Fruit fly (Drosophila melanogaster): ENCODE results near the gene CG1394.

CG1394 gene

dm6 chrX:11144575-11144974 lies 25.9 kb downstream of the CG1394 start (continued):
- no peak for TF ChIP-seq btn (GFP tag; optimal IDR thresholded peaks at IDR 0.05)
- no peak for TF ChIP-seq bsh (GFP tag; optimal IDR thresholded peaks at IDR 0.05)
- TF ChIP-seq ems (GFP tag; optimal IDR thresholded peaks at IDR 0.05): no peak
- TF ChIP-seq her (GFP tag; optimal IDR thresholded peaks at IDR 0.05): no peak
- TF ChIP-seq cwo (GFP tag; optimal IDR thresholded peaks at IDR 0.05): no peak
- TF ChIP-seq CG4617 (GFP tag; optimal IDR thresholded peaks at IDR 0.05; ENCODE audit: borderline replicate concordance): no peak
- TF ChIP-seq CG13775 (GFP tag; optimal IDR thresholded peaks at IDR 0.05): no peak
- no peak for TF ChIP-seq CG7372 (GFP tag; IDR thresholded peaks at IDR 0.05)
- no peak for TF ChIP-seq Fer3 (tag; optimal IDR thresholded peaks at IDR 0.05)
- TF ChIP-seq CG3847 (GFP tag; IDR thresholded peaks at IDR 0.05): no peak
- TF ChIP-seq HLH4C (GFP tag; IDR thresholded peaks at IDR 0.05; ENCODE audit: partially characterized antibody): no peak
- no peak for TF ChIP-seq otp (GFP tag; IDR thresholded peaks at IDR 0.05)
- TF ChIP-seq zf30C (GFP tag; optimal IDR thresholded peaks at IDR 0.05): no peak
- TF ChIP-seq zen2 (GFP tag; IDR thresholded peaks at IDR 0.05; ENCODE audit: partially characterized antibody): no peak
- TF ChIP-seq vnd (GFP tag; IDR thresholded peaks at IDR 0.05; ENCODE audit: partially characterized antibody): 0 out of 3 replicates have a peak, but pooled peaks have one; percentile 16

- TF ChIP-seq ash1 (GFP tag; optimal IDR thresholded peaks at IDR 0.05): no peak
- TF ChIP-seq bbx (GFP tag; IDR thresholded peaks at IDR 0.05; ENCODE audit: partially characterized antibody): no peak
- TF ChIP-seq jing (GFP tag; optimal IDR thresholded peaks at IDR 0.05): no peak
- TF ChIP-seq z (GFP tag; IDR thresholded peaks at IDR 0.05): 0 out of 3 replicates have a peak, but pooled peaks have one; percentile 25
Measured at dm6 chrX:11143820-11144219, 26.7 kb downstream of the CG1394 start, which contains the start of gene CG15201. Gene CG15201, plus strand, starts transcription at chrX:11144120.

DNA sequence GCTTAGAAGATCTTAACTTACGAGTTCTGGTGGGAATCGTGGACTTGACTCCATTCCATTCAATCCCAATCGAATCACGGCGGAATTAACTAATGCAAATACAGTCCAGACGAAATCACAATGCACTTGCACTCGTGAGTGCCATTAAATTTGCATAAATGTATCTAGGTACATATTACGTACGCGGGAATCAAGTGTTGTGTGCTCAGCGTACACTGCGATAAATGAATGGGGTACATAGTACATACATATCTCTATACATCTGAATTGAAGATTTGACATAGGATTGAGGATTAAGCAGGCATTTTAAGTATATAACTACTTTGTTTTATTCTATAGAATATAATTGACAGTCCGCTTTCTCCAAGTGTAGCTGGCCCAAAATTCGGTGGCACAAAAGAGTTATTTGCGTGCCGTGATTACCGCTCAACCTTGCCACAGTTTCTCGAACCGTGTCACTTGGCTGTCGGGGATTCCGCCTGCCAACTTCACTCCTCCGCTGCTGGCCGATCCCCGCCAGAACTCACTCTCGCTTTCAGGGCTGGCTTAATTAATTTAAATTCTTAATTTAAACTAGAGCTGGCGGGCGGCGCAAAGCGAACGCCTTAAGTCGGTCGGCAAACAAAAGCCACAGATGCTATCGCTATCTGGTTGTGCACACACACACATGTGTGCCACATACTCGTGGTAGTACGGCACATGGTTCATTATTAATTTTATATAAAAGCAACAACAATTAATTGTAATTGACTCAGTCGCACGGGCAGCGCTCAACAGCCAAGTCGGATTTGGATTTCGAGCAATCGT lies 28.5 kb downstream of the CG1394 start, which contains the start of the genes CG15199 and CG15202:
TSS of gene CG15199 (minus strand) at position 51 of the 807 bp plus-strand sequence.
TSS of gene CG15202 (plus strand) at position 757 of the 807 bp plus-strand sequence.
- TF ChIP-seq CG7357 (GFP tag; IDR thresholded peaks at IDR 0.05) (no peak), CG3838 (GFP tag; optimal IDR thresholded peaks at IDR 0.05) (no peak), HLH3B (GFP tag; IDR thresholded peaks at IDR 0.05) (no peak), CG7839 (tag; optimal IDR thresholded peaks at IDR 0.05) (peak; percentile 46), CG9876 (GFP tag; optimal IDR thresholded peaks at IDR 0.05) (no peak), dimm (GFP tag; IDR thresholded peaks at IDR 0.05) (no peak), CG4424 (GFP tag; optimal IDR thresholded peaks at IDR 0.05) (no peak), maf-S (GFP tag; optimal IDR thresholded peaks at IDR 0.05) (no peak), danr (GFP tag; IDR thresholded peaks at IDR 0.05) (no peak), CG9215 (GFP tag; IDR thresholded peaks at IDR 0.05) (no peak), CG3163 (GFP tag; optimal IDR thresholded peaks at IDR 0.05) (no peak), CG13894 (tag; optimal IDR thresholded peaks at IDR 0.05) (no peak), z (GFP tag; IDR thresholded peaks at IDR 0.05) (no peak), Gug (GFP tag; IDR thresholded peaks at IDR 0.05) (no peak), MESR4 (GFP tag; optimal IDR thresholded peaks at IDR 0.05) (no peak), CG16779 (GFP tag; IDR thresholded peaks at IDR 0.05) (no peak), dpn (GFP tag; optimal IDR thresholded peaks at IDR 0.05) (peak in 1 of 2 experiments; percentile 8), dmrt11E (tag; optimal IDR thresholded peaks at IDR 0.05) (no peak), luna (GFP tag; optimal IDR thresholded peaks at IDR 0.05) (no peak), dmrt99B (tag; optimal IDR thresholded peaks at IDR 0.05) (peak; percentile 50)
